Worm (Caenorhabditis elegans) whole organism, young adult: ENCODE data around the gene nhr-152.

Source experiments
- D2030.7 ChIP-seq: fragments of 200-800 bp; sonication (Bioruptor generic); IDR thresholded peaks from 2 replicates; pipeline ENCODE4 v1.3.6; 2022; ENCODE audit warnings: missing genetic modification reagents, missing genetic modification characterization, missing compliant biosample characterization
- F39B2.1 ChIP-seq: fragments of 200-800 bp; sonication (Bioruptor generic); IDR thresholded peaks from 2 replicates; pipeline ENCODE4 v1.3.6; 2022; ENCODE audit warnings: missing genetic modification reagents, missing genetic modification characterization, missing compliant biosample characterization
- F57C9.4 ChIP-seq: sonication (generic microtip); optimal IDR thresholded peaks from 2 replicates; lab custom pipeline; 2017; ENCODE audit warnings: mild to moderate bottlenecking, missing genetic modification characterization, missing compliant biosample characterization
- T07F8.4 ChIP-seq: sonication (generic microtip); optimal IDR thresholded peaks from 2 replicates; lab custom pipeline; 2016; ENCODE audit warnings: mild to moderate bottlenecking, missing genetic modification characterization, moderate library complexity, missing compliant biosample characterization
- Y53G8AR.9 ChIP-seq: fragments of 200-800 bp; sonication (Bioruptor generic); conservative IDR thresholded peaks from 2 replicates; pipeline ENCODE4 v1.3.6; 2022; ENCODE audit warnings: missing genetic modification reagents, missing genetic modification characterization, missing compliant biosample characterization
- Y56A3A.18 ChIP-seq: fragments of 200-800 bp; sonication (Bioruptor generic); IDR thresholded peaks from 2 replicates; pipeline ENCODE4 v1.3.6; 2022; ENCODE audit warnings: missing genetic modification reagents, missing genetic modification characterization, missing compliant biosample characterization
- Y67H2A.10 ChIP-seq: fragments of 200-800 bp; sonication (Bioruptor generic); conservative IDR thresholded peaks from 2 replicates; pipeline ENCODE4 v1.3.6; 2022; ENCODE audit warnings: missing genetic modification reagents, missing genetic modification characterization, missing compliant biosample characterization
- Y79H2A.3 ChIP-seq: fragments of 200-800 bp; sonication (Bioruptor generic); conservative IDR thresholded peaks from 2 replicates; pipeline ENCODE4 v1.3.6; 2022; ENCODE audit warnings: missing genetic modification reagents, missing genetic modification characterization, missing compliant biosample characterization
- aptf-3 ChIP-seq: fragments of 200-800 bp; sonication (Bioruptor generic); IDR thresholded peaks from 2 replicates; pipeline ENCODE4 v1.3.6; 2022; ENCODE audit warnings: missing genetic modification characterization, missing compliant biosample characterization
- atf-7 ChIP-seq: sonication (generic microtip); optimal IDR thresholded peaks from 2 replicates; lab custom pipeline; 2017; ENCODE audit warnings: mild to moderate bottlenecking, missing genetic modification characterization, missing compliant biosample characterization
- attf-5 ChIP-seq: fragments of 200-800 bp; sonication (Bioruptor generic); optimal IDR thresholded peaks from 2 replicates; lab custom pipeline; 2018; ENCODE audit warnings: mild to moderate bottlenecking, missing genetic modification characterization, missing compliant biosample characterization
- ccch-3 ChIP-seq: fragments of 200-800 bp; sonication (Bioruptor generic); optimal IDR thresholded peaks from 2 replicates; lab custom pipeline; 2018; ENCODE audit warnings: mild to moderate bottlenecking, missing genetic modification characterization, missing compliant biosample characterization
- cebp-1 ChIP-seq, 2 experiments: fragments of 200-800 bp in 1 of 2; sonication (Bioruptor generic) in 1 of 2; sonication (generic microtip) in 1 of 2; IDR thresholded peaks in 1 of 2; optimal IDR thresholded peaks in 1 of 2; 2 replicates each; pipeline versions ENCODE4 v1.3.6 to Lab custom; 2017 to 2022; ENCODE audit warnings: missing compliant biosample characterization in 2 of 2, missing genetic modification characterization in 2 of 2, mild to moderate bottlenecking in 1 of 2, missing genetic modification reagents in 1 of 2, moderate library complexity in 1 of 2
- ceh-100 ChIP-seq: fragments of 200-800 bp; sonication (Bioruptor generic); IDR thresholded peaks from 2 replicates; pipeline ENCODE4 v1.3.6; 2022; ENCODE audit warnings: missing genetic modification reagents, missing genetic modification characterization, missing compliant biosample characterization
- chd-7 ChIP-seq: sonication (generic microtip); optimal IDR thresholded peaks from 2 replicates; lab custom pipeline; 2016; ENCODE audit warnings: mild to moderate bottlenecking, missing genetic modification characterization, moderate library complexity, missing compliant biosample characterization
- egl-44 ChIP-seq: fragments of 200-800 bp; sonication (Bioruptor generic); IDR thresholded peaks from 2 replicates; pipeline ENCODE4 v1.3.6; 2022; ENCODE audit warnings: missing genetic modification reagents, missing genetic modification characterization, missing compliant biosample characterization
- ets-4 ChIP-seq: fragments of 200-800 bp; sonication (Bioruptor generic); optimal IDR thresholded peaks from 2 replicates; lab custom pipeline; 2018; ENCODE audit warnings: mild to moderate bottlenecking, missing genetic modification characterization, missing compliant biosample characterization
- hmg-1.2 ChIP-seq: fragments of 200-800 bp; sonication (Bioruptor generic); IDR thresholded peaks from 2 replicates; pipeline ENCODE4 v1.3.6; 2022; ENCODE audit warnings: missing genetic modification reagents, missing genetic modification characterization, missing compliant biosample characterization
- hmg-20 ChIP-seq: fragments of 200-800 bp; sonication (Bioruptor generic); IDR thresholded peaks from 2 replicates; pipeline ENCODE4 v1.3.6; 2022; ENCODE audit warnings: missing genetic modification reagents, missing genetic modification characterization, missing compliant biosample characterization
- let-526 ChIP-seq: fragments of 200-800 bp; sonication (Bioruptor generic); IDR thresholded peaks from 2 replicates; pipeline ENCODE4 v1.3.6; 2022; ENCODE audit warnings: missing genetic modification reagents, missing genetic modification characterization, missing compliant biosample characterization
- lin-26 ChIP-seq: fragments of 200-800 bp; sonication (Bioruptor generic); IDR thresholded peaks from 2 replicates; pipeline ENCODE4 v1.3.6; 2022; ENCODE audit warnings: missing genetic modification reagents, missing genetic modification characterization, missing compliant biosample characterization
- lsy-27 ChIP-seq: sonication (generic microtip); optimal IDR thresholded peaks from 2 replicates; lab custom pipeline; 2017; ENCODE audit warnings: missing genetic modification characterization, mild to moderate bottlenecking, missing compliant biosample characterization, antibody characterized with exemption, missing genotype, borderline replicate concordance; ENCODE audit not compliant: insufficient read depth
- madf-8 ChIP-seq: fragments of 200-800 bp; sonication (Bioruptor generic); conservative IDR thresholded peaks from 2 replicates; pipeline ENCODE4 v1.3.6; 2022; ENCODE audit warnings: missing genetic modification reagents, missing genetic modification characterization, missing compliant biosample characterization
- mcd-1 ChIP-seq: fragments of 200-800 bp; sonication (Bioruptor generic); IDR thresholded peaks from 2 replicates; pipeline ENCODE4 v1.3.6; 2022; ENCODE audit warnings: missing genetic modification reagents, missing genetic modification characterization, missing compliant biosample characterization
- mes-4 ChIP-seq: sonication (generic microtip); optimal IDR thresholded peaks from 2 replicates; lab custom pipeline; 2016; ENCODE audit warnings: missing genotype, missing genetic modification characterization, missing compliant biosample characterization
- nfyb-1 ChIP-seq: fragments of 200-800 bp; sonication (Bioruptor generic); IDR thresholded peaks from 2 replicates; pipeline ENCODE4 v1.3.6; 2022; ENCODE audit warnings: missing genetic modification reagents, missing genetic modification characterization, missing compliant biosample characterization
- nhr-179 ChIP-seq: sonication (generic microtip); optimal IDR thresholded peaks from 2 replicates; lab custom pipeline; 2016; ENCODE audit warnings: mild to moderate bottlenecking, missing genetic modification characterization, missing compliant biosample characterization
- nhr-90 ChIP-seq: sonication (generic microtip); optimal IDR thresholded peaks from 2 replicates; lab custom pipeline; 2016; ENCODE audit warnings: missing genotype, mild to moderate bottlenecking, missing genetic modification characterization, missing compliant biosample characterization
- pbrm-1 ChIP-seq: fragments of 200-800 bp; sonication (Bioruptor generic); IDR thresholded peaks from 2 replicates; pipeline ENCODE4 v1.3.6; 2022; ENCODE audit warnings: missing genetic modification reagents, missing genetic modification characterization, missing compliant biosample characterization
- rcor-1 ChIP-seq: fragments of 200-800 bp; sonication (Bioruptor generic); IDR thresholded peaks from 2 replicates; pipeline ENCODE4 v1.3.6; 2022; ENCODE audit warnings: missing genetic modification reagents, missing genetic modification characterization, missing compliant biosample characterization
- repo-1 ChIP-seq: sonication (generic microtip); optimal IDR thresholded peaks from 2 replicates; lab custom pipeline; 2017; ENCODE audit warnings: mild to moderate bottlenecking, missing genetic modification characterization, missing compliant biosample characterization
- rpc-1 ChIP-seq, 2 experiments: fragments of 150-350 bp in 1 of 2; sonication (generic microtip) in 1 of 2; optimal IDR thresholded peaks; 2 replicates each; lab custom pipeline; 2014 to 2018; ENCODE audit warnings: missing biosample characterization in 1 of 2, missing genetic modification characterization in 1 of 2, missing genetic modification reagents in 1 of 2, missing genotype in 1 of 2
- snpc-1.1 ChIP-seq: sonication (generic microtip); optimal IDR thresholded peaks from 2 replicates; lab custom pipeline; 2017; ENCODE audit warnings: missing genetic modification characterization, mild to moderate bottlenecking, missing compliant biosample characterization, antibody characterized with exemption, moderate library complexity, missing genotype, missing genetic modification reagents; ENCODE audit not compliant: insufficient read depth
- sptf-2 ChIP-seq: fragments of 200-800 bp; sonication (Bioruptor generic); optimal IDR thresholded peaks from 2 replicates; lab custom pipeline; 2018; ENCODE audit warnings: mild to moderate bottlenecking, missing genetic modification characterization, missing compliant biosample characterization
- tbx-9 ChIP-seq: sonication (generic microtip); optimal IDR thresholded peaks from 2 replicates; lab custom pipeline; 2016; ENCODE audit warnings: borderline replicate concordance, missing genetic modification characterization, inconsistent platforms, missing compliant biosample characterization
- unc-130 ChIP-seq: sonication (generic microtip); optimal IDR thresholded peaks from 2 replicates; lab custom pipeline; 2016; ENCODE audit warnings: missing genetic modification reagents, missing genetic modification characterization, missing compliant biosample characterization
- unc-62 ChIP-seq: fragments of 150-350 bp; optimal IDR thresholded peaks from 2 replicates; lab custom pipeline; 2014; ENCODE audit warnings: missing biosample characterization, missing genetic modification reagents, missing genetic modification characterization
- ztf-18 ChIP-seq: sonication (generic microtip); optimal IDR thresholded peaks from 2 replicates; lab custom pipeline; 2016; ENCODE audit warnings: missing genotype, mild to moderate bottlenecking, missing genetic modification characterization, missing compliant biosample characterization
- ztf-26 ChIP-seq: sonication (generic microtip); optimal IDR thresholded peaks from 2 replicates; lab custom pipeline; 2017; ENCODE audit warnings: missing genetic modification characterization, missing compliant biosample characterization

nhr-152 gene

ce11 chrV:7713072-7713471 is 26.9 kb downstream of the nhr-152 start, which contains the start of gene ZK105.13:
Gene ZK105.13 (minus strand): TSS chrV:7713172.
- no peak for TF ChIP-seq cebp-1 (GFP tag; IDR thresholded peaks at IDR 0.05; lab: Robert Waterston, UW)
- no peak for TF ChIP-seq cebp-1 (tag; optimal IDR thresholded peaks at IDR 0.05; lab: Kevin White, UChicago)
- no peak for TF ChIP-seq ztf-18
- TF ChIP-seq snpc-1.1 = no peak
- no peak for TF ChIP-seq attf-5
- no peak for TF ChIP-seq mcd-1 (GFP tag; lab: Robert Waterston, UW)
- no peak for TF ChIP-seq D2030.7
- TF ChIP-seq F39B2.1 (GFP tag; lab: Robert Waterston, UW) = no peak
- no peak for TF ChIP-seq aptf-3 (GFP tag; lab: Robert Waterston, UW)
- TF ChIP-seq tbx-9 = no peak
- TF ChIP-seq sptf-2 (GFP tag; lab: Kevin White, UChicago) = no peak
- TF ChIP-seq Y53G8AR.9 (GFP tag; lab: Robert Waterston, UW) = no peak
- TF ChIP-seq nfyb-1 (GFP tag; lab: Robert Waterston, UW) = no peak

- TF ChIP-seq lin-26 (GFP tag; lab: Robert Waterston, UW) (no peak), repo-1 (no peak), rcor-1 (no peak), atf-7 (tag; lab: Kevin White, UChicago) (no peak)
Measured at ce11 chrV:7713691-7714090, 27.5 kb downstream of the nhr-152 start, which contains the start of gene ZK105.1. Gene ZK105.1 (plus strand): TSS chrV:7713991.

DNA sequence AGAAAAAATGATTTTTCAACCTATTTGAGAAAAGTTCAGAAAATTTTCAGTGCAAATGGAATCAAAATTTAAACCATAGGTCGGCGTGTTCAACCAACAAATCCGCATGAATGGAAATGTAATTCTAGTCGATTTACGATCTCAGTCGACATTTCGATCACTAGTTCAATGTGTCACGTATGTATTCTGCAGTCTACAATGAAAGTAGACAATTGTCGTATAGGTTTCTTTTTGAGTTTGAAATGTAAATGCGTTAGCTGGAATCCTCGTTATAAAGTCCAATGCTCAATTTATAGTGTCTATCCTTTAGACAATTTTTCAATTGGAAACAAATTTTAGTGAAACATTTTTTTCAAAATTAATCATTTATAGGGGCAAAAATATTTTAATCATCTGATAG is 29.9 kb downstream of the nhr-152 start, which contains the start of gene ZK105.12:
ZK105.12 (minus strand) TSS at position 101 of the 400 bp plus-strand sequence.
- TF ChIP-seq nfyb-1 (GFP tag; lab: Robert Waterston, UW) = no peak
- no peak for TF ChIP-seq lsy-27 (tag; lab: Kevin White, UChicago)
- TF ChIP-seq T07F8.4 (tag; lab: Kevin White, UChicago) = no peak
- TF ChIP-seq Y56A3A.18 (GFP tag; lab: Robert Waterston, UW) = no peak
- TF ChIP-seq rpc-1 (optimal IDR thresholded peaks at IDR 0.05; lab: Kevin White, UChicago) = no peak
- no peak for TF ChIP-seq rpc-1 (tag; optimal IDR thresholded peaks at IDR 0.05; lab: Kevin White, UChicago)
- no peak for TF ChIP-seq aptf-3 (GFP tag; lab: Robert Waterston, UW)
- TF ChIP-seq mes-4 (tag; lab: Kevin White, UChicago) = no peak
- no peak for TF ChIP-seq repo-1
- no peak for TF ChIP-seq unc-130
- TF ChIP-seq, all 124 proteins: peak for 0

- TF ChIP-seq Y67H2A.10 (GFP tag; lab: Robert Waterston, UW) = no peak
- TF ChIP-seq, all 124 proteins: peak for 0
Measured at ce11 chrV:7717629-7718028, 31.5 kb downstream of the nhr-152 start, which contains the start of gene ZK105.5. Gene ZK105.5 (minus strand): TSS chrV:7717729.

DNA sequence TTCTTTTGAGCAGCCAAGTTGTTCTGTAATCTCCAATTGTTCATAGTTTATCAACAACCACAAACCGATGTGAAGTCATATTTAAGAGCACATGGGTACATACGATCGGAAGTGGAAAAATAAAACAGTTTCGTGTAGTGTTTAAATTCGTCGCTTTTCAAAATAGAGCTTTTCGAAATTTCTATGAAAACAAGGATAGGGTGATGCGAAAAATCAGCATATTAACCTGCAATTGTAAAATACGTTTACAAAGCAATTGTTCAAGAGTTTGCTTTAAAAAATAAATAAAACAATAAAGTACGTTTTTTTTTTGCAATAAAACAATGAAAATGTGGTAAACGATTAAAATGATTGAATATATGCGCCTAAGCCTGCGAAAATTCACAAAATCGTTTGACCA is 35.8 kb downstream of the nhr-152 start, which contains the start of gene ZK105.14:
ZK105.14 (minus strand) TSS at position 101 of the 400 bp plus-strand sequence.
- TF ChIP-seq madf-8 (GFP tag; lab: Robert Waterston, UW) = no peak
- TF ChIP-seq chd-7 (tag; lab: Kevin White, UChicago) = no peak
- TF ChIP-seq aptf-3 (GFP tag; lab: Robert Waterston, UW) = no peak
- no peak for TF ChIP-seq repo-1
- no peak for TF ChIP-seq ceh-100
- no peak for TF ChIP-seq cebp-1 (GFP tag; IDR thresholded peaks at IDR 0.05; lab: Robert Waterston, UW)
- no peak for TF ChIP-seq cebp-1 (tag; optimal IDR thresholded peaks at IDR 0.05; lab: Kevin White, UChicago)
- no peak for TF ChIP-seq Y79H2A.3 (GFP tag; lab: Robert Waterston, UW)
- TF ChIP-seq, all 124 proteins: peak for 0

DNA sequence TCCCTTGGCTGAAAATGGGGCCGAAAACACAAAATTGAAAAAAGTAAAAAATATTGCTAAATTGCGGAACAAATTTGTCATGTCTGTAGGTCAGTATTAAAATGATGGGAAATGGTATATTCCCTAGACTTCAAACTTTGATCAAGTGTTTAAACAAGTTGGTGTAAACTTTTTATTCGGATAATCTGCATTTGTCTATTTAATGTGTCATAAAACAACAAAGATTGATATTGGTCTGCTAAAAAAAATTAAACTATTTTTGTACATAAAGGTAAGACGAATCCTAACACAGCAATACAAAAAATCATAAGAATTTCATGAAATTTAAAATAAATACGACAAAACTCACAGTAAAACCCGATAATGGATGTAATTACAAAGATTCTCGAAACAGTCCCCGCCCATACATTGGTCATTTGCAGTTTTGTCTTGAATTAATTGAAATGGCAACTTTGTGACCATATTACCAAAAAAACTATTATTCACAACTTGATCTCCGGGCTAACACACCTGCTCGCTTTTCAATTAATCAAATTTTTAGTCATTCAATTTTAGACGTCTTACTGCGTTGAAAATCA is 37.9 kb downstream of the nhr-152 start, which contains the start of the genes ZK105.6 and ZK105.8:
ZK105.6 (minus strand) TSS at position 101 of the 578 bp plus-strand sequence.
ZK105.8 (plus strand) TSS at position 528 of the 578 bp plus-strand sequence.
- TF ChIP-seq egl-44 (GFP tag; lab: Robert Waterston, UW) (no peak), F57C9.4 (no peak), pbrm-1 (GFP tag; lab: Robert Waterston, UW) (no peak), hmg-20 (GFP tag; lab: Robert Waterston, UW) (no peak), ztf-26 (tag; lab: Kevin White, UChicago) (no peak), nhr-179 (tag; lab: Kevin White, UChicago) (no peak), hmg-1.2 (GFP tag; lab: Robert Waterston, UW) (no peak), atf-7 (tag; lab: Kevin White, UChicago) (no peak), let-526 (GFP tag; lab: Robert Waterston, UW) (no peak), unc-62 (GFP tag; lab: Kevin White, UChicago) (no peak), ets-4 (GFP tag; lab: Kevin White, UChicago) (no peak), nhr-90 (tag; lab: Kevin White, UChicago) (no peak), ccch-3 (GFP tag; lab: Kevin White, UChicago) (no peak)
